Fruit fly (Drosophila melanogaster) whole organism, embryonic: ENCODE data around the gene Alg12.

Source experiments
- Awh ChIP-seq: fragments of 200-800 bp; sonication (Bioruptor generic); IDR thresholded peaks from 2 replicates; pipeline ENCODE4, ENCODE4 v1.3.6; 2022; ENCODE audit warnings: missing biosample characterization, missing genetic modification characterization
- Bdp1 ChIP-seq: fragments of 200-800 bp; sonication (Bioruptor generic); optimal IDR thresholded peaks from 3 replicates; lab custom pipeline; 2016; ENCODE audit warnings: missing biosample characterization, missing genetic modification characterization
- CG10321 ChIP-seq: fragments of 200-800 bp; sonication (Bioruptor generic); IDR thresholded peaks from 2 replicates; pipeline ENCODE4 v1.3.6; 2022; ENCODE audit warnings: missing biosample characterization, missing genetic modification characterization
- CG10979 ChIP-seq: fragments of 200-800 bp; sonication (Bioruptor generic); optimal IDR thresholded peaks from 2 replicates; lab custom pipeline; 2018; ENCODE audit warnings: missing biosample characterization, mild to moderate bottlenecking, missing genetic modification characterization, moderate library complexity
- CG11560 ChIP-seq: fragments of 200-800 bp; sonication (Bioruptor generic); IDR thresholded peaks from 3 replicates; pipeline ENCODE4 v1.3.6; 2022; ENCODE audit warnings: missing biosample characterization, missing genetic modification characterization
- CG12236 ChIP-seq: fragments of 200-800 bp; sonication (Bioruptor generic); optimal IDR thresholded peaks from 2 replicates; lab custom pipeline; 2016; ENCODE audit warnings: missing biosample characterization, missing genetic modification characterization
- CG14710 ChIP-seq: fragments of 200-800 bp; sonication (Bioruptor generic); optimal IDR thresholded peaks from 3 replicates; lab custom pipeline; 2019; ENCODE audit warnings: missing biosample characterization, mild to moderate bottlenecking, missing genetic modification characterization, moderate library complexity
- CG1602 ChIP-seq: fragments of 200-800 bp; sonication (Bioruptor generic); optimal IDR thresholded peaks from 3 replicates; lab custom pipeline; 2016; ENCODE audit warnings: missing biosample characterization, missing genetic modification characterization
- CG16815 ChIP-seq: fragments of 200-800 bp; sonication (Bioruptor generic); optimal IDR thresholded peaks from 3 replicates; lab custom pipeline; 2017; ENCODE audit warnings: missing biosample characterization, mild to moderate bottlenecking, missing genetic modification characterization
- CG17186 ChIP-seq: fragments of 200-800 bp; sonication (Bioruptor generic); optimal IDR thresholded peaks from 3 replicates; lab custom pipeline; 2017; ENCODE audit warnings: missing biosample characterization, missing genetic modification reagents, missing genetic modification characterization
- CG17912 ChIP-seq: fragments of 200-800 bp; sonication (Bioruptor generic); optimal IDR thresholded peaks from 2 replicates; lab custom pipeline; 2018; ENCODE audit warnings: missing biosample characterization, mild to moderate bottlenecking, missing genetic modification characterization
- CG2116 ChIP-seq: fragments of 200-800 bp; sonication (Bioruptor generic); optimal IDR thresholded peaks from 3 replicates; lab custom pipeline; 2018; ENCODE audit warnings: missing biosample characterization, mild to moderate bottlenecking, missing genetic modification characterization
- CG2120 ChIP-seq: fragments of 200-800 bp; sonication (Bioruptor generic); optimal IDR thresholded peaks from 3 replicates; lab custom pipeline; 2016; ENCODE audit warnings: missing biosample characterization, missing genetic modification characterization
- CG2202 ChIP-seq: fragments of 200-800 bp; sonication (Bioruptor generic); optimal IDR thresholded peaks from 2 replicates; lab custom pipeline; 2018; ENCODE audit warnings: missing biosample characterization, mild to moderate bottlenecking, missing genetic modification characterization
- CG31365 ChIP-seq: fragments of 200-800 bp; sonication (Bioruptor generic); optimal IDR thresholded peaks from 2 replicates; lab custom pipeline; 2018; ENCODE audit warnings: missing biosample characterization, mild to moderate bottlenecking, missing genetic modification characterization
- CG31388 ChIP-seq: fragments of 200-800 bp; sonication (Bioruptor generic); optimal IDR thresholded peaks from 2 replicates; lab custom pipeline; 2016; ENCODE audit warnings: missing biosample characterization, missing genetic modification characterization
- CG6175 ChIP-seq: fragments of 200-800 bp; sonication (Bioruptor generic); IDR thresholded peaks from 3 replicates; pipeline ENCODE4 v1.3.6; 2022; ENCODE audit warnings: missing biosample characterization, missing genetic modification characterization
- CG6254 ChIP-seq: fragments of 200-800 bp; sonication (Bioruptor generic); optimal IDR thresholded peaks from 3 replicates; lab custom pipeline; 2017; ENCODE audit warnings: mild to moderate bottlenecking, missing biosample characterization, missing genetic modification reagents, missing genetic modification characterization
- CG6689 ChIP-seq: fragments of 200-800 bp; sonication (Bioruptor generic); IDR thresholded peaks from 2 replicates; pipeline ENCODE4 v1.3.6; 2022; ENCODE audit warnings: missing biosample characterization, missing genetic modification characterization
- CG9609 ChIP-seq: fragments of 200-800 bp; sonication (Bioruptor generic); optimal IDR thresholded peaks from 3 replicates; lab custom pipeline; 2016; ENCODE audit warnings: missing biosample characterization, missing genetic modification characterization
- CHES-1-like ChIP-seq: fragments of 200-800 bp; sonication (Bioruptor generic); optimal IDR thresholded peaks from 2 replicates; lab custom pipeline; 2016; ENCODE audit warnings: missing biosample characterization, missing genetic modification characterization
- Dbx ChIP-seq: fragments of 200-800 bp; sonication (Bioruptor generic); IDR thresholded peaks from 3 replicates; pipeline ENCODE4 v1.3.6; 2022; ENCODE audit warnings: missing biosample characterization, missing genetic modification characterization
- Drgx ChIP-seq: fragments of 200-800 bp; sonication (Bioruptor generic); IDR thresholded peaks from 2 replicates; pipeline ENCODE4 v1.3.6; 2022; ENCODE audit warnings: missing biosample characterization, missing genetic modification characterization
- ERR ChIP-seq: fragments of 200-800 bp; sonication (Bioruptor generic); optimal IDR thresholded peaks from 2 replicates; lab custom pipeline; 2016; ENCODE audit warnings: missing biosample characterization, missing genetic modification characterization
- Hr51 ChIP-seq, 2 experiments: fragments of 200-800 bp; sonication (Bioruptor generic); optimal IDR thresholded peaks; 2 replicates in 1 of 2; 3 replicates in 1 of 2; lab custom pipeline; 2016 to 2018; ENCODE audit warnings: missing biosample characterization in 2 of 2, missing genetic modification characterization in 2 of 2, mild to moderate bottlenecking in 1 of 2, moderate library complexity in 1 of 2
- Lim3 ChIP-seq: fragments of 200-800 bp; sonication (Bioruptor generic); IDR thresholded peaks from 2 replicates; pipeline ENCODE4 v1.3.6; 2022; ENCODE audit warnings: missing biosample characterization, missing genetic modification characterization
- Max ChIP-seq: fragments of 200-800 bp; sonication (Bioruptor generic); optimal IDR thresholded peaks from 2 replicates; lab custom pipeline; 2016; ENCODE audit warnings: missing biosample characterization, mild to moderate bottlenecking, missing genetic modification characterization
- Spps ChIP-seq: fragments of 200-800 bp; sonication (Bioruptor generic); optimal IDR thresholded peaks from 2 replicates; lab custom pipeline; 2018; ENCODE audit warnings: missing biosample characterization, mild to moderate bottlenecking, missing genetic modification characterization
- Stat92E ChIP-seq, 3 experiments: fragments of >200 bp in 2 of 3; fragments of 200-800 bp in 1 of 3; sonication (Bioruptor generic) in 1 of 3; optimal IDR thresholded peaks; 2 replicates each; lab custom pipeline; 2017 to 2019; ENCODE audit warnings: missing biosample characterization in 3 of 3, missing genetic modification characterization in 3 of 3, mild to moderate bottlenecking in 1 of 3, moderate library complexity in 1 of 3
- ac ChIP-seq: fragments of 200-800 bp; sonication (Bioruptor generic); optimal IDR thresholded peaks from 3 replicates; lab custom pipeline; 2017; ENCODE audit warnings: missing biosample characterization, mild to moderate bottlenecking, missing genetic modification characterization
- bcd ChIP-seq: fragments of 200-800 bp; sonication (Bioruptor generic); optimal IDR thresholded peaks from 2 replicates; lab custom pipeline; 2017; ENCODE audit warnings: missing biosample characterization, mild to moderate bottlenecking, missing genetic modification characterization
- cas ChIP-seq: fragments of 200-800 bp; sonication (Bioruptor generic); IDR thresholded peaks from 2 replicates; pipeline ENCODE4 v1.3.6; 2022; ENCODE audit warnings: missing biosample characterization, missing genetic modification characterization
- eve ChIP-seq, 2 experiments: fragments of >200 bp; optimal IDR thresholded peaks; 2 replicates each; lab custom pipeline; 2017; ENCODE audit warnings: missing biosample characterization in 2 of 2, missing genetic modification characterization in 2 of 2
- gce ChIP-seq: fragments of 200-800 bp; sonication (Bioruptor generic); IDR thresholded peaks from 3 replicates; pipeline ENCODE4 v1.3.6; 2022; ENCODE audit warnings: missing biosample characterization, missing genetic modification characterization
- grn ChIP-seq: fragments of 200-800 bp; sonication (Bioruptor generic); optimal IDR thresholded peaks from 3 replicates; lab custom pipeline; 2017; ENCODE audit warnings: missing biosample characterization, missing genetic modification characterization
- gsb-n ChIP-seq: fragments of 200-800 bp; sonication (Bioruptor generic); optimal IDR thresholded peaks from 3 replicates; lab custom pipeline; 2018; ENCODE audit warnings: missing biosample characterization, mild to moderate bottlenecking, missing genetic modification characterization
- her ChIP-seq: fragments of 200-800 bp; sonication (Bioruptor generic); optimal IDR thresholded peaks from 2 replicates; lab custom pipeline; 2016; ENCODE audit warnings: missing biosample characterization, missing genetic modification characterization
- knrl ChIP-seq: fragments of 200-800 bp; sonication (Bioruptor generic); IDR thresholded peaks from 3 replicates; pipeline ENCODE4 v1.3.6; 2022; ENCODE audit warnings: missing biosample characterization, missing genetic modification characterization; ENCODE audit not compliant: partially characterized antibody
- lbe ChIP-seq: fragments of 200-800 bp; sonication (Bioruptor generic); optimal IDR thresholded peaks from 2 replicates; lab custom pipeline; 2016; ENCODE audit warnings: missing biosample characterization, mild to moderate bottlenecking, missing genetic modification characterization
- mirr ChIP-seq: fragments of 200-800 bp; sonication (Bioruptor generic); optimal IDR thresholded peaks from 3 replicates; lab custom pipeline; 2018; ENCODE audit warnings: missing biosample characterization, mild to moderate bottlenecking, missing genetic modification characterization
- mld ChIP-seq: fragments of 200-800 bp; sonication (Bioruptor generic); IDR thresholded peaks from 3 replicates; pipeline ENCODE4 v1.3.6; 2022; ENCODE audit warnings: missing biosample characterization, missing genetic modification characterization; ENCODE audit not compliant: partially characterized antibody
- p53 ChIP-seq: fragments of 200-800 bp; sonication (Bioruptor generic); optimal IDR thresholded peaks from 2 replicates; lab custom pipeline; 2016; ENCODE audit warnings: missing biosample characterization, missing genetic modification characterization
- ranshi ChIP-seq: fragments of 200-800 bp; sonication (Bioruptor generic); IDR thresholded peaks from 2 replicates; pipeline ENCODE4 v1.3.6; 2022; ENCODE audit warnings: missing biosample characterization, missing genetic modification characterization
- so ChIP-seq: fragments of 200-800 bp; sonication (Bioruptor generic); IDR thresholded peaks from 3 replicates; pipeline ENCODE4 v1.3.6; 2022; ENCODE audit warnings: missing biosample characterization, missing genetic modification characterization
- ssp ChIP-seq: fragments of 200-800 bp; sonication (Bioruptor generic); IDR thresholded peaks from 2 replicates; pipeline ENCODE4 v1.3.6; 2022; ENCODE audit warnings: missing biosample characterization, missing genetic modification characterization
- sug ChIP-seq: fragments of 200-800 bp; optimal IDR thresholded peaks from 2 replicates; lab custom pipeline; 2019; ENCODE audit warnings: missing biosample characterization, mild to moderate bottlenecking, missing genetic modification characterization, moderate library complexity
- tap ChIP-seq: fragments of 200-800 bp; optimal IDR thresholded peaks from 3 replicates; lab custom pipeline; 2019; ENCODE audit warnings: missing biosample characterization, mild to moderate bottlenecking, missing genetic modification characterization, moderate library complexity
- tin ChIP-seq: fragments of 200-800 bp; sonication (Bioruptor generic); optimal IDR thresholded peaks from 3 replicates; lab custom pipeline; 2016; ENCODE audit warnings: missing biosample characterization, missing genetic modification characterization
- tna ChIP-seq: fragments of 200-800 bp; sonication (Bioruptor generic); IDR thresholded peaks from 2 replicates; pipeline ENCODE4 v1.3.6; 2022; ENCODE audit warnings: missing biosample characterization, missing genetic modification characterization; ENCODE audit not compliant: partially characterized antibody
- ttk ChIP-seq: fragments of 200-800 bp; sonication (Bioruptor generic); IDR thresholded peaks from 2 replicates; pipeline ENCODE4 v2.1.2; 2022; ENCODE audit warnings: missing biosample characterization, missing genetic modification characterization
- tx ChIP-seq: fragments of 200-800 bp; sonication (Bioruptor generic); optimal IDR thresholded peaks from 2 replicates; lab custom pipeline; 2016; ENCODE audit warnings: missing biosample characterization, missing genetic modification characterization
- unc-4 ChIP-seq: fragments of 200-800 bp; sonication (Bioruptor generic); IDR thresholded peaks from 2 replicates; pipeline ENCODE4 v1.3.6; 2022; ENCODE audit warnings: missing biosample characterization, missing genetic modification characterization; ENCODE audit not compliant: partially characterized antibody

The Alg12 gene

dm6 chr3R:9740713-9741112 lies 15.6 kb upstream of the Alg12 start, which contains the start of gene Pnn (continued):
- TF ChIP-seq Spps (no peak), sug (tag; lab: Kevin White, UChicago) (peak; percentile 10), CG11560 (tag; lab: Robert Waterston, UW) (no peak), CG31365 (tag; lab: Kevin White, UChicago) (no peak), CG10979 (no peak), ranshi (no peak), CG12236 (GFP tag; lab: Kevin White, UChicago) (no peak), tna (peak; percentile 77), Bdp1 (GFP tag; lab: Kevin White, UChicago) (no peak), Hr51 (GFP tag; optimal IDR thresholded peaks at IDR 0.05; lab: Kevin White, UChicago) (no peak), her (GFP tag; lab: Kevin White, UChicago) (no peak), CG9609 (GFP tag; lab: Kevin White, UChicago) (no peak), ac (GFP tag; lab: Kevin White, UChicago) (no peak), lbe (GFP tag; lab: Kevin White, UChicago) (no peak), CG17912 (no peak), Dbx (GFP tag; lab: Robert Waterston, UW) (no peak), CG2202 (no peak), CG14710 (tag; lab: Kevin White, UChicago) (peak; percentile 59), CG2116 (GFP tag; lab: Kevin White, UChicago) (peak; percentile 44), CG6254 (GFP tag; lab: Kevin White, UChicago) (no peak), CHES-1-like (GFP tag; lab: Kevin White, UChicago) (no peak), gsb-n (no peak), CG10321 (GFP tag; lab: Robert Waterston, UW) (no peak), grn (GFP tag; lab: Kevin White, UChicago) (no peak), tap (no peak), CG16815 (GFP tag; lab: Kevin White, UChicago) (no peak), CG6175 (no peak), Lim3 (GFP tag; lab: Robert Waterston, UW) (no peak), p53 (GFP tag; lab: Kevin White, UChicago) (no peak), cas (GFP tag; lab: Robert Waterston, UW) (no peak), CG17186 (GFP tag; lab: Kevin White, UChicago) (no peak), gce (GFP tag; lab: Robert Waterston, UW) (no peak), so (GFP tag; lab: Robert Waterston, UW) (no peak), bcd (no peak), tx (GFP tag; lab: Kevin White, UChicago) (no peak), Awh (GFP tag; lab: Robert Waterston, UW) (no peak), CG31388 (GFP tag; lab: Kevin White, UChicago) (no peak), CG2120 (GFP tag; lab: Kevin White, UChicago) (peak; percentile 16), mirr (GFP tag; lab: Kevin White, UChicago) (no peak), Drgx (GFP tag; lab: Robert Waterston, UW) (no peak), mld (GFP tag; lab: Robert Waterston, UW) (peak; percentile 68; the same call in 1 of the 3 replicates), CG1602 (GFP tag; lab: Kevin White, UChicago) (no peak), CG6689 (GFP tag; lab: Robert Waterston, UW) (no peak), ssp (GFP tag; lab: Robert Waterston, UW) (no peak), ttk (GFP tag; lab: Robert Waterston, UW) (no peak), eve (GFP tag; optimal IDR thresholded peaks at IDR 0.05; lab: Kevin White, UChicago) (no peak), knrl (GFP tag; lab: Robert Waterston, UW) (peak; percentile 92), Max (no peak), Stat92E (GFP tag; optimal IDR thresholded peaks at IDR 0.05; lab: Kevin White, UChicago) (no peak), tin (no peak), ERR (GFP tag; lab: Kevin White, UChicago) (no peak), unc-4 (peak; percentile 90)
